Worm (Caenorhabditis elegans) whole organism, young adult: ENCODE measurements around the gene kin-9.

Experiments
- F39B2.1 ChIP-seq: fragments of 200-800 bp; sonication (Bioruptor generic); IDR thresholded peaks from 2 replicates; pipeline ENCODE4 v1.3.6; 2022; ENCODE audit warnings: missing genetic modification reagents, missing genetic modification characterization, missing compliant biosample characterization
- F55B11.4 ChIP-seq: sonication (generic microtip); optimal IDR thresholded peaks from 2 replicates; lab custom pipeline; 2016; ENCODE audit warnings: missing compliant biosample characterization, missing genetic modification characterization, borderline replicate concordance; ENCODE audit not compliant: insufficient read depth
- die-1 ChIP-seq: sonication (generic microtip); optimal IDR thresholded peaks from 2 replicates; lab custom pipeline; 2016; ENCODE audit warnings: missing genotype, mild to moderate bottlenecking, missing genetic modification characterization, missing compliant biosample characterization
- dpff-1 ChIP-seq: sonication (generic microtip); optimal IDR thresholded peaks from 2 replicates; lab custom pipeline; 2017; ENCODE audit warnings: mild to moderate bottlenecking, missing genetic modification characterization, missing compliant biosample characterization
- him-1 ChIP-seq: sonication (generic microtip); optimal IDR thresholded peaks from 2 replicates; lab custom pipeline; 2016; ENCODE audit warnings: missing genotype, missing genetic modification reagents, missing genetic modification characterization, missing compliant biosample characterization
- rcor-1 ChIP-seq: fragments of 200-800 bp; sonication (Bioruptor generic); IDR thresholded peaks from 2 replicates; pipeline ENCODE4 v1.3.6; 2022; ENCODE audit warnings: missing genetic modification reagents, missing genetic modification characterization, missing compliant biosample characterization
- sptf-2 ChIP-seq: fragments of 200-800 bp; sonication (Bioruptor generic); optimal IDR thresholded peaks from 2 replicates; lab custom pipeline; 2018; ENCODE audit warnings: mild to moderate bottlenecking, missing genetic modification characterization, missing compliant biosample characterization
- unc-130 ChIP-seq: sonication (generic microtip); optimal IDR thresholded peaks from 2 replicates; lab custom pipeline; 2016; ENCODE audit warnings: missing genetic modification reagents, missing genetic modification characterization, missing compliant biosample characterization

- no peak for TF ChIP-seq F55B11.4 (tag; lab: Kevin White, UChicago)
- TF ChIP-seq unc-130 (GFP tag; lab: Kevin White, UChicago), result no peak
- TF ChIP-seq rcor-1 (GFP tag; lab: Robert Waterston, UW), result no peak
- TF ChIP-seq die-1 (tag; lab: Kevin White, UChicago), result no peak
- no peak for TF ChIP-seq F39B2.1 (GFP tag; lab: Robert Waterston, UW)
- no peak for TF ChIP-seq him-1 (tag; lab: Kevin White, UChicago)
- TF ChIP-seq sptf-2 (GFP tag; lab: Kevin White, UChicago), result no peak
- TF ChIP-seq dpff-1 (tag; lab: Kevin White, UChicago), result no peak
These were observed 28.5 kb downstream of the kin-9 start for ce11 chrX:8460958-8461357.
